Comparison of ENCODE assay signal across 1 fruit fly cellular context in genomic region chr3R:11623025-11623424, dm6.
TF ChIP-seq lines count a peak whose summit lies in the region.

Gene CG14711 (plus strand): TSS chr3R:11623339.

TF ChIP-seq in whole organism, embryonic, 481 proteins besides CTCF, POLR2A, EP300 and RAD21 (continued from another document and continues in another):
- peak; percentile 55 for TF ChIP-seq schlank (tag; optimal IDR thresholded peaks at IDR 0.05; lab: Kevin White, UChicago)
- TF ChIP-seq ham (GFP tag; IDR thresholded peaks at IDR 0.05; lab: Robert Waterston, UW): peak; percentile 46; the same call in 1 of the 2 replicates
- TF ChIP-seq lbe (GFP tag; optimal IDR thresholded peaks at IDR 0.05; lab: Kevin White, UChicago): peak; percentile 76
- peak; percentile 90 for TF ChIP-seq nmo (GFP tag; optimal IDR thresholded peaks at IDR 0.05; lab: Kevin White, UChicago)
- TF ChIP-seq CG30403 (GFP tag; optimal IDR thresholded peaks at IDR 0.05; lab: Kevin White, UChicago): peak; percentile 93
- no peak for TF ChIP-seq CG18599 (GFP tag; optimal IDR thresholded peaks at IDR 0.05; lab: Kevin White, UChicago)
- TF ChIP-seq CG13424 (tag; optimal IDR thresholded peaks at IDR 0.05; lab: Kevin White, UChicago): peak; percentile 91
- peak; percentile 81 for TF ChIP-seq rib (GFP tag; IDR thresholded peaks at IDR 0.05; lab: Robert Waterston, UW)
- peak; percentile 82 for TF ChIP-seq CG4328 (GFP tag; optimal IDR thresholded peaks at IDR 0.05; lab: Kevin White, UChicago)
- TF ChIP-seq CG4617 (GFP tag; optimal IDR thresholded peaks at IDR 0.05; lab: Kevin White, UChicago; ENCODE audit: borderline replicate concordance): peak; percentile 93
- peak; percentile 88 for TF ChIP-seq Rfx (GFP tag; IDR thresholded peaks at IDR 0.05; lab: Robert Waterston, UW)
- TF ChIP-seq BEAF-32 (GFP tag; optimal IDR thresholded peaks at IDR 0.05; lab: Kevin White, UChicago): peak; percentile 75
- TF ChIP-seq Ets65A (GFP tag; lab: Kevin White, UChicago): peak; percentile 97
- TF ChIP-seq Chrac-16 (GFP tag; optimal IDR thresholded peaks at IDR 0.05; lab: Kevin White, UChicago): peak; percentile 86
- TF ChIP-seq fu2 (GFP tag; optimal IDR thresholded peaks at IDR 0.05; lab: Kevin White, UChicago): peak; percentile 60
- TF ChIP-seq CG10462 (GFP tag; optimal IDR thresholded peaks at IDR 0.05; lab: Kevin White, UChicago): peak; percentile 83
- peak; percentile 31 for TF ChIP-seq Hmx (GFP tag; optimal IDR thresholded peaks at IDR 0.05; lab: Kevin White, UChicago)
- peak; percentile 26 for TF ChIP-seq ac (GFP tag; optimal IDR thresholded peaks at IDR 0.05; lab: Kevin White, UChicago)
- peak; percentile 89 for TF ChIP-seq Hr3 (GFP tag; optimal IDR thresholded peaks at IDR 0.05; lab: Kevin White, UChicago)
- peak; percentile 60 for TF ChIP-seq CG6854 (GFP tag; optimal IDR thresholded peaks at IDR 0.05; lab: Kevin White, UChicago)
- TF ChIP-seq fd102C (GFP tag; optimal IDR thresholded peaks at IDR 0.05; lab: Kevin White, UChicago): peak; percentile 31
- peak; percentile 72 for TF ChIP-seq CG6683 (GFP tag; optimal IDR thresholded peaks at IDR 0.05; lab: Kevin White, UChicago)
- TF ChIP-seq CG12769 (tag; optimal IDR thresholded peaks at IDR 0.05; lab: Kevin White, UChicago): no peak
- peak; percentile 30; the same call in 1 of the 2 replicates for TF ChIP-seq CG10321 (GFP tag; IDR thresholded peaks at IDR 0.05; lab: Robert Waterston, UW)
- peak; percentile 65 for TF ChIP-seq danr (GFP tag; IDR thresholded peaks at IDR 0.05; lab: Robert Waterston, UW)
- peak; percentile 70 for TF ChIP-seq Bteb2 (GFP tag; optimal IDR thresholded peaks at IDR 0.05; lab: Kevin White, UChicago)
- peak; percentile 82 for TF ChIP-seq HLH3B (GFP tag; IDR thresholded peaks at IDR 0.05; lab: Robert Waterston, UW)
- TF ChIP-seq NC2α (GFP tag; optimal IDR thresholded peaks at IDR 0.05; lab: Kevin White, UChicago): peak; percentile 27
- no peak for TF ChIP-seq CG8281 (tag; optimal IDR thresholded peaks at IDR 0.05; lab: Kevin White, UChicago)
- peak; percentile 53 for TF ChIP-seq cwo (GFP tag; optimal IDR thresholded peaks at IDR 0.05; lab: Kevin White, UChicago)
- TF ChIP-seq bsh (GFP tag; optimal IDR thresholded peaks at IDR 0.05; lab: Kevin White, UChicago): peak in 1 of 2 experiments; percentile 91
- no peak for TF ChIP-seq corto (GFP tag; optimal IDR thresholded peaks at IDR 0.05; lab: Kevin White, UChicago)
- no peak for TF ChIP-seq Blimp-1 (GFP tag; optimal IDR thresholded peaks at IDR 0.05; lab: Kevin White, UChicago)
- no peak for TF ChIP-seq CG8478 (optimal IDR thresholded peaks at IDR 0.05; lab: Kevin White, UChicago)
- peak; percentile 83 for TF ChIP-seq CG7556 (GFP tag; optimal IDR thresholded peaks at IDR 0.05; lab: Kevin White, UChicago)
- peak; percentile 52; the same call in 1 of the 2 replicates for TF ChIP-seq Poxn (GFP tag; IDR thresholded peaks at IDR 0.05; lab: Robert Waterston, UW)
- TF ChIP-seq grn (GFP tag; optimal IDR thresholded peaks at IDR 0.05; lab: Kevin White, UChicago): peak; percentile 58
- no peak for TF ChIP-seq abd-A (tag; optimal IDR thresholded peaks at IDR 0.05; lab: Kevin White, UChicago)
- TF ChIP-seq CG10543 (GFP tag; optimal IDR thresholded peaks at IDR 0.05; lab: Kevin White, UChicago): peak; percentile 81
- no peak for TF ChIP-seq Kr (GFP tag; optimal IDR thresholded peaks at IDR 0.05; lab: Kevin White, UChicago)
- TF ChIP-seq CG15269 (tag; optimal IDR thresholded peaks at IDR 0.05; lab: Kevin White, UChicago): no peak
- peak; percentile 84 for TF ChIP-seq NFAT (GFP tag; IDR thresholded peaks at IDR 0.05; lab: Robert Waterston, UW)
- peak; percentile 82; the same call in 2 of the 3 replicates for TF ChIP-seq C15 (GFP tag; IDR thresholded peaks at IDR 0.05; lab: Robert Waterston, UW)
- TF ChIP-seq CG12942 (GFP tag; optimal IDR thresholded peaks at IDR 0.05; lab: Kevin White, UChicago): peak; percentile 86
- peak; percentile 16 for TF ChIP-seq TFAM (GFP tag; optimal IDR thresholded peaks at IDR 0.05; lab: Kevin White, UChicago)
- no peak for TF ChIP-seq CG2678 (tag; optimal IDR thresholded peaks at IDR 0.05; lab: Kevin White, UChicago)
- TF ChIP-seq sd (tag; optimal IDR thresholded peaks at IDR 0.05; lab: Kevin White, UChicago): peak; percentile 80
- peak; percentile 85 for TF ChIP-seq Dbx (GFP tag; IDR thresholded peaks at IDR 0.05; lab: Robert Waterston, UW)
- peak; percentile 51 for TF ChIP-seq Taf1 (GFP tag; IDR thresholded peaks at IDR 0.05; lab: Robert Waterston, UW)
- peak; percentile 84 for TF ChIP-seq tin (GFP tag; optimal IDR thresholded peaks at IDR 0.05; lab: Kevin White, UChicago)
- TF ChIP-seq Adf1 (GFP tag; IDR thresholded peaks at IDR 0.05; lab: Robert Waterston, UW): peak; percentile 64
- TF ChIP-seq CG13296 (GFP tag; optimal IDR thresholded peaks at IDR 0.05; lab: Kevin White, UChicago): peak; percentile 85
- peak; percentile 82 for TF ChIP-seq Mrtf (GFP tag; IDR thresholded peaks at IDR 0.05; lab: Robert Waterston, UW)
- peak; percentile 65 for TF ChIP-seq sens-2 (GFP tag; IDR thresholded peaks at IDR 0.05; lab: Robert Waterston, UW)
- TF ChIP-seq CoRest (tag; optimal IDR thresholded peaks at IDR 0.05; lab: Kevin White, UChicago): peak; percentile 91
- TF ChIP-seq CG17186 (GFP tag; optimal IDR thresholded peaks at IDR 0.05; lab: Kevin White, UChicago): peak; percentile 51
- peak; percentile 85 for TF ChIP-seq CG11456 (GFP tag; IDR thresholded peaks at IDR 0.05; lab: Robert Waterston, UW)
- TF ChIP-seq E2f2 (GFP tag; IDR thresholded peaks at IDR 0.05; lab: Robert Waterston, UW): peak; percentile 81
- TF ChIP-seq Hand (GFP tag; optimal IDR thresholded peaks at IDR 0.05; lab: Kevin White, UChicago): peak; percentile 53
- TF ChIP-seq CG4854 (GFP tag; optimal IDR thresholded peaks at IDR 0.05; lab: Kevin White, UChicago): peak; percentile 65
- peak; percentile 79 for TF ChIP-seq al (GFP tag; IDR thresholded peaks at IDR 0.05; lab: Robert Waterston, UW)
- TF ChIP-seq wdn (GFP tag; IDR thresholded peaks at IDR 0.05; lab: Robert Waterston, UW): peak; percentile 78
- peak; percentile 88 for TF ChIP-seq CG2120 (GFP tag; optimal IDR thresholded peaks at IDR 0.05; lab: Kevin White, UChicago)
- peak; percentile 86 for TF ChIP-seq dmrt11E (tag; optimal IDR thresholded peaks at IDR 0.05; lab: Kevin White, UChicago)
- peak; percentile 75 for TF ChIP-seq CG6791 (GFP tag; IDR thresholded peaks at IDR 0.05; lab: Robert Waterston, UW; ENCODE audit: partially characterized antibody)
- TF ChIP-seq ase (GFP tag; IDR thresholded peaks at IDR 0.05; lab: Robert Waterston, UW): peak; percentile 87
- TF ChIP-seq Trl (optimal IDR thresholded peaks at IDR 0.05; lab: Kevin White, UChicago): no peak
- peak; percentile 77 for TF ChIP-seq Trl (GFP tag; optimal IDR thresholded peaks at IDR 0.05; lab: Kevin White, UChicago)
- TF ChIP-seq org-1 (GFP tag; optimal IDR thresholded peaks at IDR 0.05; lab: Kevin White, UChicago): peak; percentile 56
- peak; percentile 83 for TF ChIP-seq caup (GFP tag; optimal IDR thresholded peaks at IDR 0.05; lab: Kevin White, UChicago; ENCODE audit: severe bottlenecking)
- TF ChIP-seq CG1832 (GFP tag; optimal IDR thresholded peaks at IDR 0.05; lab: Kevin White, UChicago): no peak
- peak; percentile 67 for TF ChIP-seq CG3838 (GFP tag; optimal IDR thresholded peaks at IDR 0.05; lab: Kevin White, UChicago)
- TF ChIP-seq CG4360 (GFP tag; IDR thresholded peaks at IDR 0.05; lab: Robert Waterston, UW): peak; percentile 61; the same call in 1 of the 2 replicates
- peak; percentile 59; the same call in 1 of the 3 replicates for TF ChIP-seq CG11093 (GFP tag; IDR thresholded peaks at IDR 0.05; lab: Robert Waterston, UW)
- no peak for TF ChIP-seq Deaf1 (tag; optimal IDR thresholded peaks at IDR 0.05; lab: Kevin White, UChicago)
- TF ChIP-seq ap (GFP tag; IDR thresholded peaks at IDR 0.05; lab: Robert Waterston, UW): peak; percentile 79
- peak; percentile 96 for TF ChIP-seq CG2116 (GFP tag; optimal IDR thresholded peaks at IDR 0.05; lab: Kevin White, UChicago)
- TF ChIP-seq mirr (GFP tag; optimal IDR thresholded peaks at IDR 0.05; lab: Kevin White, UChicago): peak; percentile 58
- TF ChIP-seq gfzf (GFP tag; optimal IDR thresholded peaks at IDR 0.05; lab: Kevin White, UChicago): no peak
- TF ChIP-seq eyg (GFP tag; optimal IDR thresholded peaks at IDR 0.05; lab: Kevin White, UChicago): peak; percentile 38
- TF ChIP-seq Sox100B (GFP tag; optimal IDR thresholded peaks at IDR 0.05; lab: Kevin White, UChicago): no peak
- TF ChIP-seq CG7271 (tag; optimal IDR thresholded peaks at IDR 0.05; lab: Kevin White, UChicago): peak; percentile 59
- TF ChIP-seq Ets97D (GFP tag; optimal IDR thresholded peaks at IDR 0.05; lab: Kevin White, UChicago): peak; percentile 78
- peak; percentile 66 for TF ChIP-seq CG9215 (GFP tag; IDR thresholded peaks at IDR 0.05; lab: Robert Waterston, UW)
- TF ChIP-seq HLH4C (GFP tag; IDR thresholded peaks at IDR 0.05; lab: Robert Waterston, UW; ENCODE audit: partially characterized antibody): peak; percentile 77
- peak; percentile 92 for TF ChIP-seq nerfin-1 (tag; optimal IDR thresholded peaks at IDR 0.05; lab: Kevin White, UChicago)
- TF ChIP-seq crp (GFP tag; optimal IDR thresholded peaks at IDR 0.05; lab: Kevin White, UChicago): peak in 1 of 2 experiments; percentile 52
- no peak for TF ChIP-seq pfk (GFP tag; optimal IDR thresholded peaks at IDR 0.05; lab: Kevin White, UChicago)
- peak; percentile 81 for TF ChIP-seq CG3281 (GFP tag; optimal IDR thresholded peaks at IDR 0.05; lab: Kevin White, UChicago)
- peak; percentile 72 for TF ChIP-seq cato (GFP tag; optimal IDR thresholded peaks at IDR 0.05; lab: Kevin White, UChicago; ENCODE audit: borderline replicate concordance)
- TF ChIP-seq CG13894 (tag; optimal IDR thresholded peaks at IDR 0.05; lab: Kevin White, UChicago): peak; percentile 88
- TF ChIP-seq CG6254 (GFP tag; optimal IDR thresholded peaks at IDR 0.05; lab: Kevin White, UChicago): peak; percentile 72
- peak; percentile 73 for TF ChIP-seq CG12744 (GFP tag; optimal IDR thresholded peaks at IDR 0.05; lab: Kevin White, UChicago)
- peak; percentile 74 for TF ChIP-seq fd96Cb (tag; optimal IDR thresholded peaks at IDR 0.05; lab: Kevin White, UChicago)
- peak; percentile 69 for TF ChIP-seq CG31224 (GFP tag; IDR thresholded peaks at IDR 0.05; lab: Robert Waterston, UW)
- peak; percentile 72 for TF ChIP-seq Nf-YA (GFP tag; IDR thresholded peaks at IDR 0.05; lab: Robert Waterston, UW)
- peak; percentile 81 for TF ChIP-seq CG6689 (GFP tag; IDR thresholded peaks at IDR 0.05; lab: Robert Waterston, UW)
- TF ChIP-seq sna (GFP tag; IDR thresholded peaks at IDR 0.05; lab: Robert Waterston, UW; ENCODE audit: partially characterized antibody): peak; percentile 86; the same call in 1 of the 2 replicates
- TF ChIP-seq CG15696 (tag; optimal IDR thresholded peaks at IDR 0.05; lab: Kevin White, UChicago): peak; percentile 85
- TF ChIP-seq tup (GFP tag; optimal IDR thresholded peaks at IDR 0.05; lab: Kevin White, UChicago): peak; percentile 60
- TF ChIP-seq H2.0 (GFP tag; IDR thresholded peaks at IDR 0.05; lab: Robert Waterston, UW): peak; percentile 86
- TF ChIP-seq sug (tag; optimal IDR thresholded peaks at IDR 0.05; lab: Kevin White, UChicago): peak; percentile 86
- TF ChIP-seq HmgZ (tag; optimal IDR thresholded peaks at IDR 0.05; lab: Kevin White, UChicago): peak; percentile 90
- TF ChIP-seq crc (GFP tag; optimal IDR thresholded peaks at IDR 0.05; lab: Kevin White, UChicago): peak; percentile 20
- peak; percentile 73 for TF ChIP-seq CG18011 (GFP tag; optimal IDR thresholded peaks at IDR 0.05; lab: Kevin White, UChicago)
- no peak; the same call in 1 of the 2 replicates for TF ChIP-seq CG31441 (GFP tag; IDR thresholded peaks at IDR 0.05; lab: Robert Waterston, UW)
- TF ChIP-seq Bgb (GFP tag; IDR thresholded peaks at IDR 0.05; lab: Robert Waterston, UW; ENCODE audit: partially characterized antibody): peak; percentile 58
- peak; percentile 26 for TF ChIP-seq Usf (GFP tag; optimal IDR thresholded peaks at IDR 0.05; lab: Kevin White, UChicago)
- TF ChIP-seq CG7839 (tag; optimal IDR thresholded peaks at IDR 0.05; lab: Kevin White, UChicago): no peak
- no peak for TF ChIP-seq fd64A (GFP tag; optimal IDR thresholded peaks at IDR 0.05; lab: Kevin White, UChicago)
- TF ChIP-seq PHDP (tag; optimal IDR thresholded peaks at IDR 0.05; lab: Kevin White, UChicago): peak; percentile 90
- peak; percentile 74 for TF ChIP-seq kay (GFP tag; optimal IDR thresholded peaks at IDR 0.05; lab: Kevin White, UChicago)
- peak; percentile 92 for TF ChIP-seq CG13775 (GFP tag; optimal IDR thresholded peaks at IDR 0.05; lab: Kevin White, UChicago)
- peak; percentile 89 for TF ChIP-seq CG9817 (tag; optimal IDR thresholded peaks at IDR 0.05; lab: Kevin White, UChicago)
- no peak for TF ChIP-seq HmgD (GFP tag; optimal IDR thresholded peaks at IDR 0.05; lab: Kevin White, UChicago)
- TF ChIP-seq trem (tag; optimal IDR thresholded peaks at IDR 0.05; lab: Kevin White, UChicago): peak; percentile 86
- peak; percentile 67 for TF ChIP-seq Nf-YB (GFP tag; optimal IDR thresholded peaks at IDR 0.05; lab: Kevin White, UChicago)
- peak; percentile 80 for TF ChIP-seq CG18476 (GFP tag; optimal IDR thresholded peaks at IDR 0.05; lab: Kevin White, UChicago)
- TF ChIP-seq az2 (GFP tag; optimal IDR thresholded peaks at IDR 0.05; lab: Kevin White, UChicago): peak; percentile 90
- peak; percentile 80 for TF ChIP-seq chn (GFP tag; optimal IDR thresholded peaks at IDR 0.05; lab: Kevin White, UChicago)
- peak; percentile 84 for TF ChIP-seq E2f1 (GFP tag; IDR thresholded peaks at IDR 0.05; lab: Robert Waterston, UW)
- TF ChIP-seq CG16813 (GFP tag; IDR thresholded peaks at IDR 0.05; lab: Robert Waterston, UW; ENCODE audit: partially characterized antibody): peak; percentile 79
- TF ChIP-seq CG4707 (GFP tag; optimal IDR thresholded peaks at IDR 0.05; lab: Kevin White, UChicago): peak; percentile 33
- no peak for TF ChIP-seq Hmr (GFP tag; optimal IDR thresholded peaks at IDR 0.05; lab: Kevin White, UChicago)
- TF ChIP-seq lmd (GFP tag; IDR thresholded peaks at IDR 0.05; lab: Robert Waterston, UW): peak; percentile 80
- TF ChIP-seq cas (GFP tag; IDR thresholded peaks at IDR 0.05; lab: Robert Waterston, UW): peak; percentile 73
- no peak for TF ChIP-seq da (GFP tag; optimal IDR thresholded peaks at IDR 0.05; lab: Kevin White, UChicago)
- TF ChIP-seq Xbp1 (GFP tag; optimal IDR thresholded peaks at IDR 0.05; lab: Kevin White, UChicago): peak; percentile 92
- peak; percentile 83 for TF ChIP-seq CG34376 (GFP tag; optimal IDR thresholded peaks at IDR 0.05; lab: Kevin White, UChicago)
- TF ChIP-seq CG42726 (GFP tag; IDR thresholded peaks at IDR 0.05; lab: Robert Waterston, UW; ENCODE audit: partially characterized antibody): no peak
- peak; percentile 76 for TF ChIP-seq seq (GFP tag; IDR thresholded peaks at IDR 0.05; lab: Robert Waterston, UW)
